Worm (Caenorhabditis elegans) whole organism, L4 larva: Measurements from ENCODE around the gene tkt-1.

Experiments used
- hif-1 ChIP-seq, 2 experiments: sonication (generic microtip); optimal IDR thresholded peaks; 2 replicates each; lab custom pipeline; 2016 to 2017; ENCODE audit warnings: missing compliant biosample characterization in 2 of 2, missing genetic modification characterization in 2 of 2, missing genetic modification reagents in 2 of 2, missing genotype in 2 of 2, mild to moderate bottlenecking in 1 of 2
- lin-13 ChIP-seq: fragments of 150-350 bp; optimal IDR thresholded peaks from 2 replicates; lab custom pipeline; 2014; ENCODE audit warnings: missing biosample characterization, missing genetic modification reagents, missing genetic modification characterization

ce11 chrIV:10273781-10274313 is 30.4 kb downstream of the tkt-1 start, which contains the start of gene Y43C5A.3:
- no peak for TF ChIP-seq hif-1 (tag; optimal IDR thresholded peaks at IDR 0.05; lab: Kevin White, UChicago)
- no peak for TF ChIP-seq lin-13 (GFP tag; lab: Kevin White, UChicago)
